Fruit fly (Drosophila melanogaster) whole organism, embryonic: Measurements from ENCODE around the gene Act79B.
A peak's percentile ranks its signal among the peaks of the same experiment; 100 is the strongest.

ENCODE experiments used
- ATbp ChIP-seq: fragments of 200-800 bp; sonication (Bioruptor generic); optimal IDR thresholded peaks from 2 replicates; lab custom pipeline; 2017; ENCODE audit warnings: missing biosample characterization, mild to moderate bottlenecking, missing genetic modification characterization, missing genetic modification reagents
- Abd-B ChIP-seq: fragments of 200-800 bp; sonication (Bioruptor generic); optimal IDR thresholded peaks from 2 replicates; lab custom pipeline; 2018; ENCODE audit warnings: missing biosample characterization, mild to moderate bottlenecking, missing genetic modification characterization, moderate library complexity
- Atf-2 ChIP-seq: fragments of 200-800 bp; sonication (Bioruptor generic); optimal IDR thresholded peaks from 2 replicates; lab custom pipeline; 2016; ENCODE audit warnings: missing biosample characterization, missing genetic modification characterization
- C15 ChIP-seq: fragments of 200-800 bp; sonication (Bioruptor generic); IDR thresholded peaks from 3 replicates; pipeline ENCODE4 v1.3.6; 2022; ENCODE audit warnings: missing biosample characterization, missing genetic modification characterization
- CG10147 ChIP-seq: fragments of 200-800 bp; sonication (Bioruptor generic); optimal IDR thresholded peaks from 2 replicates; lab custom pipeline; 2019; ENCODE audit warnings: missing biosample characterization, mild to moderate bottlenecking, missing genetic modification characterization, moderate library complexity
- CG10366 ChIP-seq: fragments of 200-800 bp; sonication (Bioruptor generic); IDR thresholded peaks from 2 replicates; pipeline ENCODE4 v1.3.6; 2022; ENCODE audit warnings: missing biosample characterization, missing genetic modification characterization
- CG10654 ChIP-seq: fragments of 200-800 bp; sonication (Bioruptor generic); optimal IDR thresholded peaks from 2 replicates; lab custom pipeline; 2016; ENCODE audit warnings: missing biosample characterization, missing genetic modification characterization
- CG11093 ChIP-seq: fragments of 200-800 bp; sonication (Bioruptor generic); IDR thresholded peaks from 3 replicates; pipeline ENCODE4 v1.3.6; 2022; ENCODE audit warnings: missing biosample characterization, missing genetic modification characterization
- CG11456 ChIP-seq: fragments of 200-800 bp; sonication (Bioruptor generic); IDR thresholded peaks from 3 replicates; pipeline ENCODE4 v1.3.6; 2022; ENCODE audit warnings: missing biosample characterization, missing genetic modification characterization
- CG12155 ChIP-seq: fragments of 200-800 bp; sonication (Bioruptor generic); optimal IDR thresholded peaks from 3 replicates; lab custom pipeline; 2016; ENCODE audit warnings: missing biosample characterization, missing genetic modification characterization
- CG1529 ChIP-seq: fragments of 200-800 bp; sonication (Bioruptor generic); optimal IDR thresholded peaks from 3 replicates; lab custom pipeline; 2018; ENCODE audit warnings: missing biosample characterization, missing genetic modification characterization
- CG2129 ChIP-seq: fragments of 200-800 bp; sonication (Bioruptor generic); IDR thresholded peaks from 2 replicates; pipeline ENCODE4 v1.3.6; 2022; ENCODE audit warnings: missing biosample characterization, missing genetic modification characterization; ENCODE audit not compliant: partially characterized antibody
- CG2199 ChIP-seq: fragments of 200-800 bp; sonication (Bioruptor generic); IDR thresholded peaks from 3 replicates; pipeline ENCODE4 v1.3.6; 2022; ENCODE audit warnings: missing biosample characterization, missing genetic modification characterization
- CG2678 ChIP-seq: fragments of 200-800 bp; sonication (Bioruptor generic); optimal IDR thresholded peaks from 3 replicates; lab custom pipeline; 2019; ENCODE audit warnings: missing biosample characterization, mild to moderate bottlenecking, missing genetic modification characterization, moderate library complexity
- CG6254 ChIP-seq: fragments of 200-800 bp; sonication (Bioruptor generic); optimal IDR thresholded peaks from 3 replicates; lab custom pipeline; 2017; ENCODE audit warnings: mild to moderate bottlenecking, missing biosample characterization, missing genetic modification reagents, missing genetic modification characterization
- CG6689 ChIP-seq: fragments of 200-800 bp; sonication (Bioruptor generic); IDR thresholded peaks from 2 replicates; pipeline ENCODE4 v1.3.6; 2022; ENCODE audit warnings: missing biosample characterization, missing genetic modification characterization
- CG7745 ChIP-seq: fragments of 200-800 bp; sonication (Bioruptor generic); optimal IDR thresholded peaks from 2 replicates; lab custom pipeline; 2018; ENCODE audit warnings: missing biosample characterization, mild to moderate bottlenecking, missing genetic modification characterization, moderate library complexity
- CG8924 ChIP-seq: fragments of 200-800 bp; optimal IDR thresholded peaks from 3 replicates; lab custom pipeline; 2019; ENCODE audit warnings: missing biosample characterization, mild to moderate bottlenecking, missing genetic modification characterization, moderate library complexity
- CHES-1-like ChIP-seq: fragments of 200-800 bp; sonication (Bioruptor generic); optimal IDR thresholded peaks from 2 replicates; lab custom pipeline; 2016; ENCODE audit warnings: missing biosample characterization, missing genetic modification characterization
- Dip2 ChIP-seq: fragments of 200-800 bp; sonication (Bioruptor generic); IDR thresholded peaks from 2 replicates; pipeline ENCODE4 v1.3.6; 2022; ENCODE audit warnings: missing biosample characterization, missing genetic modification characterization
- Doc3 ChIP-seq: fragments of 200-800 bp; sonication (Bioruptor generic); IDR thresholded peaks from 3 replicates; pipeline ENCODE4 v1.3.6; 2022; ENCODE audit warnings: missing biosample characterization, missing genetic modification characterization; ENCODE audit not compliant: partially characterized antibody
- Hr3 ChIP-seq: fragments of 200-800 bp; sonication (Bioruptor generic); optimal IDR thresholded peaks from 3 replicates; lab custom pipeline; 2016; ENCODE audit warnings: missing biosample characterization, missing genetic modification characterization
- Jarid2 ChIP-seq: fragments of 200-800 bp; sonication (Bioruptor generic); optimal IDR thresholded peaks from 3 replicates; lab custom pipeline; 2017; ENCODE audit warnings: mild to moderate bottlenecking, missing biosample characterization, missing genetic modification reagents, missing genetic modification characterization
- Lpt ChIP-seq: fragments of >200 bp; optimal IDR thresholded peaks from 2 replicates; lab custom pipeline; 2018; ENCODE audit warnings: missing biosample characterization, missing genetic modification characterization
- NC2α ChIP-seq: fragments of 200-800 bp; sonication (Bioruptor generic); optimal IDR thresholded peaks from 2 replicates; lab custom pipeline; 2016; ENCODE audit warnings: missing biosample characterization, missing genetic modification characterization
- NC2β ChIP-seq: fragments of 200-800 bp; sonication (Bioruptor generic); optimal IDR thresholded peaks from 2 replicates; lab custom pipeline; 2016; ENCODE audit warnings: missing biosample characterization, missing genetic modification characterization
- Oaz ChIP-seq: fragments of 200-800 bp; sonication (Bioruptor generic); IDR thresholded peaks from 2 replicates; pipeline ENCODE4 v1.3.6; 2022; ENCODE audit warnings: missing biosample characterization, missing genetic modification characterization
- Ravus ChIP-seq: fragments of 200-800 bp; sonication (Bioruptor generic); IDR thresholded peaks from 2 replicates; pipeline ENCODE4 v1.3.6; 2022; ENCODE audit warnings: missing biosample characterization, missing genetic modification characterization
- Sox100B ChIP-seq: fragments of 200-800 bp; sonication (Bioruptor generic); optimal IDR thresholded peaks from 3 replicates; lab custom pipeline; 2018; ENCODE audit warnings: missing biosample characterization, mild to moderate bottlenecking, missing genetic modification characterization
- Sox102F ChIP-seq: fragments of 200-800 bp; sonication (Bioruptor generic); optimal IDR thresholded peaks from 2 replicates; lab custom pipeline; 2018; ENCODE audit warnings: missing biosample characterization, mild to moderate bottlenecking, missing genetic modification characterization, moderate library complexity
- Taf1 ChIP-seq: fragments of 200-800 bp; sonication (Bioruptor generic); IDR thresholded peaks from 2 replicates; pipeline ENCODE4 v1.3.6; 2022; ENCODE audit warnings: missing biosample characterization, missing genetic modification characterization
- Tbp ChIP-seq: fragments of >200 bp; optimal IDR thresholded peaks from 2 replicates; lab custom pipeline; 2018; ENCODE audit warnings: missing biosample characterization, missing genetic modification characterization
- al ChIP-seq: fragments of 200-800 bp; sonication (Bioruptor generic); IDR thresholded peaks from 2 replicates; pipeline ENCODE4 v1.3.6; 2022; ENCODE audit warnings: missing biosample characterization, missing genetic modification characterization
- crp ChIP-seq, 2 experiments: fragments of 200-800 bp; sonication (Bioruptor generic); optimal IDR thresholded peaks; 2 replicates in 1 of 2; 3 replicates in 1 of 2; lab custom pipeline; 2017; ENCODE audit warnings: missing biosample characterization in 2 of 2, missing genetic modification characterization in 2 of 2, mild to moderate bottlenecking in 1 of 2, moderate library complexity in 1 of 2
- cwo ChIP-seq: fragments of 200-800 bp; sonication (Bioruptor generic); optimal IDR thresholded peaks from 3 replicates; lab custom pipeline; 2017; ENCODE audit warnings: missing biosample characterization, missing genetic modification characterization, mild to moderate bottlenecking, moderate library complexity, missing genetic modification reagents
- emc ChIP-seq: fragments of 200-800 bp; sonication (Bioruptor generic); optimal IDR thresholded peaks from 2 replicates; lab custom pipeline; 2016; ENCODE audit warnings: missing biosample characterization, missing genetic modification characterization
- eve ChIP-seq, 2 experiments: fragments of >200 bp; optimal IDR thresholded peaks; 2 replicates each; lab custom pipeline; 2017; ENCODE audit warnings: missing biosample characterization in 2 of 2, missing genetic modification characterization in 2 of 2
- exex ChIP-seq: fragments of 200-800 bp; sonication (Bioruptor generic); optimal IDR thresholded peaks from 4 replicates; lab custom pipeline; 2018; ENCODE audit warnings: missing biosample characterization, mild to moderate bottlenecking, missing genetic modification characterization, moderate library complexity
- kay ChIP-seq: fragments of 200-800 bp; sonication (Bioruptor generic); optimal IDR thresholded peaks from 2 replicates; lab custom pipeline; 2016; ENCODE audit warnings: missing biosample characterization, missing genetic modification characterization
- lov ChIP-seq, 2 experiments: fragments of 200-800 bp in 1 of 2; fragments of >200 bp in 1 of 2; sonication (Bioruptor generic) in 1 of 2; IDR thresholded peaks in 1 of 2; optimal IDR thresholded peaks in 1 of 2; 2 replicates in 1 of 2; 3 replicates in 1 of 2; pipeline versions ENCODE4 v1.3.6 to Lab custom; 2017 to 2022; ENCODE audit warnings: missing biosample characterization in 1 of 2, missing genetic modification characterization in 1 of 2
- maf-S ChIP-seq: fragments of 200-800 bp; sonication (Bioruptor generic); optimal IDR thresholded peaks from 2 replicates; lab custom pipeline; 2016; ENCODE audit warnings: missing biosample characterization, missing genetic modification characterization
- nau ChIP-seq: fragments of 200-800 bp; sonication (Bioruptor generic); optimal IDR thresholded peaks from 3 replicates; lab custom pipeline; 2017; ENCODE audit warnings: missing biosample characterization, mild to moderate bottlenecking, missing genetic modification characterization, missing genetic modification reagents
- pzg ChIP-seq: fragments of 200-800 bp; sonication (Bioruptor generic); optimal IDR thresholded peaks from 3 replicates; lab custom pipeline; 2018; ENCODE audit warnings: missing biosample characterization, mild to moderate bottlenecking, missing genetic modification characterization, moderate library complexity
- salm ChIP-seq: fragments of 200-800 bp; sonication (Bioruptor generic); optimal IDR thresholded peaks from 2 replicates; lab custom pipeline; 2018; ENCODE audit warnings: missing biosample characterization, mild to moderate bottlenecking, missing genetic modification characterization
- tgo ChIP-seq: fragments of 200-800 bp; sonication (Bioruptor generic); IDR thresholded peaks from 3 replicates; pipeline ENCODE4 v1.3.6; 2022; ENCODE audit warnings: missing biosample characterization, missing genetic modification characterization
- toy ChIP-seq: fragments of 200-800 bp; sonication (Bioruptor generic); IDR thresholded peaks from 2 replicates; pipeline ENCODE4 v1.3.6; 2022; ENCODE audit warnings: missing biosample characterization, missing genetic modification characterization
- wek ChIP-seq: fragments of 200-800 bp; sonication (Bioruptor generic); optimal IDR thresholded peaks from 3 replicates; lab custom pipeline; 2018; ENCODE audit warnings: missing biosample characterization, mild to moderate bottlenecking, missing genetic modification characterization, moderate library complexity
- zen ChIP-seq: fragments of 200-800 bp; sonication (Bioruptor generic); optimal IDR thresholded peaks from 3 replicates; lab custom pipeline; 2018; ENCODE audit warnings: missing biosample characterization, mild to moderate bottlenecking, missing genetic modification characterization, moderate library complexity

Gene Act79B

DNA sequence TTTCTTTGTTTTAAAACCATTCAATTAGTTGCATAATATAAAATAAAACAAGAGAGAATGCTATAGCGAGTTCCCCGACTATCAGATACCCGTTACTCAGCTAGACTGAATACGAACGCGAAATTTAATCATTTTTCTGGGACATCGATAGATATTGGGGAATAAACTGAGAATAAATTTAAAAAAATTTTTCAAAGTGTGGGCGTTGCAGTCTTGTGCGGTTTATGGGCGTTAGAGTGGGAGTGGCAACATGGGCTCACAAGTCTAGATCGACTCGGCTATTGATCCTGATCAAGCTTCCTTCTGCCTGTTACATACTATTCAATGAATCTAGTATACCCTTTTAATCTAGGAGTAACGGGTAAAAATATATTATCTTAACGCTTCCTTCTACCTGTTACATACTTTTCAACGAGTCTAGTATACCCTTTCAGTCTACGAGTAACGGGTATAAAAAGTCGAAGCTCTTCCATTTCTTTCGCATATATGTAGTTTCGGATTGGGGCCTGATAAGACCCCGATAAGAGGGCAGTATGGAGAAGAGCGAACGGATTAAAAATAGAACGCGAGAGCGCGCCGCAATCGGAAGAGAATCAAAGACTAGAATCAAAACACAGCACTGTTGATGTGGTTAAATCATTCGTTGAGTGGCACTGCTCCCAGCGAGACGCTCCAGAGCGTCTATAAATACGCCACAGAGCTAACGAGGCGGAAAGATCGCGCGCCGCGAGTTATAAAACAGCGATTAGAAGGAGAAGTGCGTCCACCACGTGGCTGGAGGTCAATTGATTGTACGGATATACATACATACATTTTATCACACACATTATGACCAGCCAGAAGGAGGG, 30.3 kb upstream of the Act79B start, which contains the start of gene CG7458 (continued):
- no peak for TF ChIP-seq CG7745 (tag; lab: Kevin White, UChicago)
- TF ChIP-seq tgo = peak; percentile 40
- no peak for TF ChIP-seq CG11456 (GFP tag; lab: Robert Waterston, UW)
- TF ChIP-seq crp (GFP tag; optimal IDR thresholded peaks at IDR 0.05; lab: Kevin White, UChicago) = no peak
- TF ChIP-seq Taf1 (GFP tag; lab: Robert Waterston, UW) = no peak
- TF ChIP-seq ATbp = peak; percentile 44
- TF ChIP-seq Jarid2 (GFP tag; lab: Kevin White, UChicago) = peak; percentile 71
- TF ChIP-seq emc = peak; percentile 34
- TF ChIP-seq kay (GFP tag; lab: Kevin White, UChicago) = peak; percentile 18
- TF ChIP-seq CG6254 (GFP tag; lab: Kevin White, UChicago) = no peak
- peak; percentile 25 for TF ChIP-seq CG10654
- TF ChIP-seq wek (GFP tag; lab: Kevin White, UChicago) = no peak
- TF ChIP-seq Sox100B (GFP tag; lab: Kevin White, UChicago) = peak; percentile 69
- TF ChIP-seq zen (tag; lab: Kevin White, UChicago) = no peak
- TF ChIP-seq exex (tag; lab: Kevin White, UChicago) = peak; percentile 56
- TF ChIP-seq Abd-B (GFP tag; lab: Kevin White, UChicago) = peak; percentile 18
- peak; percentile 46 for TF ChIP-seq Hr3 (GFP tag; lab: Kevin White, UChicago)
- TF ChIP-seq CG12155 = peak; percentile 29
- no peak for TF ChIP-seq Ravus
- no peak for TF ChIP-seq C15 (GFP tag; lab: Robert Waterston, UW)
- peak; percentile 37 for TF ChIP-seq CG1529
- peak in 1 of 2 experiments; percentile 70 for TF ChIP-seq eve (GFP tag; optimal IDR thresholded peaks at IDR 0.05; lab: Kevin White, UChicago)
- TF ChIP-seq Dip2 = no peak
- no peak for TF ChIP-seq Lpt (GFP tag; lab: Kevin White, UChicago)
- TF ChIP-seq CG2129 = no peak
- no peak for TF ChIP-seq lov (optimal IDR thresholded peaks at IDR 0.05; lab: Kevin White, UChicago)
- TF ChIP-seq lov (GFP tag; IDR thresholded peaks at IDR 0.05; lab: Robert Waterston, UW) = no peak
- peak; percentile 13 for TF ChIP-seq nau (GFP tag; lab: Kevin White, UChicago)
- TF ChIP-seq CG11093 (GFP tag; lab: Robert Waterston, UW) = no peak
- no peak for TF ChIP-seq NC2α (GFP tag; lab: Kevin White, UChicago)
- TF ChIP-seq al = peak; percentile 34
- no peak for TF ChIP-seq maf-S
- no peak for TF ChIP-seq Atf-2 (GFP tag; lab: Kevin White, UChicago)
- 0 out of 2 replicates have a peak, but pooled peaks have one; percentile 37 for TF ChIP-seq CG6689 (GFP tag; lab: Robert Waterston, UW)
- TF ChIP-seq CG2199 = no peak
- no peak for TF ChIP-seq NC2β
- peak; percentile 74 for TF ChIP-seq CG2678 (tag; lab: Kevin White, UChicago)
- TF ChIP-seq pzg (GFP tag; lab: Kevin White, UChicago) = no peak
- TF ChIP-seq CG8924 (tag; lab: Kevin White, UChicago) = peak; percentile 66
- no peak for TF ChIP-seq salm (tag; lab: Kevin White, UChicago)
- TF ChIP-seq CHES-1-like (GFP tag; lab: Kevin White, UChicago) = peak; percentile 59
- TF ChIP-seq Doc3 = no peak
- TF ChIP-seq CG10366 (GFP tag; lab: Robert Waterston, UW) = no peak
- no peak for TF ChIP-seq CG10147 (GFP tag; lab: Kevin White, UChicago)
- TF ChIP-seq Oaz (GFP tag; lab: Robert Waterston, UW) = no peak
- TF ChIP-seq cwo (GFP tag; lab: Kevin White, UChicago) = peak; percentile 22
- TF ChIP-seq Tbp = no peak
- TF ChIP-seq Sox102F (GFP tag; lab: Kevin White, UChicago) = peak; percentile 64
- TF ChIP-seq toy (GFP tag; lab: Robert Waterston, UW) = no peak
